Worm (Caenorhabditis elegans) whole organism, midembryonic: ENCODE results near the gene ccep-97.

ENCODE experiments used
- T22C8.4 ChIP-seq: fragments of 200-800 bp; sonication (Bioruptor generic); IDR thresholded peaks from 2 replicates; pipeline ENCODE4 v1.3.6; 2022; ENCODE audit warnings: missing genetic modification characterization, missing compliant biosample characterization
- cog-1 ChIP-seq: sonication (generic microtip); optimal IDR thresholded peaks from 2 replicates; lab custom pipeline; 2016; ENCODE audit warnings: missing genetic modification characterization, missing compliant biosample characterization
- flt-1 ChIP-seq: fragments of 200-800 bp; sonication (Bioruptor generic); IDR thresholded peaks from 2 replicates; pipeline ENCODE4 v1.3.6; 2022; ENCODE audit warnings: missing genetic modification characterization, missing compliant biosample characterization
- klf-2 ChIP-seq: fragments of 200-800 bp; sonication (Bioruptor generic); conservative IDR thresholded peaks from 2 replicates; pipeline ENCODE4 v1.3.6; 2022; ENCODE audit warnings: missing genetic modification reagents, missing genetic modification characterization, missing compliant biosample characterization
- ref-1 ChIP-seq: fragments of 200-800 bp; sonication (Bioruptor generic); conservative IDR thresholded peaks from 2 replicates; pipeline ENCODE4 v1.3.6; 2022; ENCODE audit warnings: missing genetic modification reagents, missing genetic modification characterization, missing compliant biosample characterization
- tab-1 ChIP-seq: fragments of 200-800 bp; sonication (Bioruptor generic); IDR thresholded peaks from 2 replicates; pipeline ENCODE4 v1.3.6; 2022; ENCODE audit warnings: missing genetic modification characterization, missing compliant biosample characterization
- ztf-23 ChIP-seq: fragments of 200-800 bp; sonication (Bioruptor generic); IDR thresholded peaks from 2 replicates; pipeline ENCODE4 v1.3.6; 2022; ENCODE audit warnings: missing genetic modification reagents, missing genetic modification characterization, missing compliant biosample characterization
- ztf-29 ChIP-seq: fragments of 200-800 bp; sonication (Bioruptor generic); IDR thresholded peaks from 2 replicates; pipeline ENCODE4 v1.3.6; 2022; ENCODE audit warnings: missing genetic modification reagents, missing genetic modification characterization, missing compliant biosample characterization

DNA sequence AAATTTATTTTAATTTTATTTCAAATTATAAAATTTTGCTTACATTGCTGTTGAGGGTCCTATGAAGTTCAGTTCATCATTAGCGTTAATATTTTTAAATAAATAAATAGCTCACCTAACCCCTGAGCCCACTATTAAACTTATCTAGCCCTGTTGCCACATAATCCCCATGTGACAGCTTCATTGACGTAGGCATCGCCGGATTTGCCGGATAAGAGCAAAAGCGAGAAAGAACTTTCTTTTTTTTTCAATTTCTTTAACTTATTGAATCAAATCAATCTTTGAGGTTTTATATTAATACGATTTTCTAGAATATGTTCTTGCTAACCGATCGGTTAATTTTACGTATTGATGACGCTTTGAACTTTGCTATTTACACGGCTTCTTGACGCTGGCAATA lies 33.5 kb upstream of the ccep-97 start:
- no peak for TF ChIP-seq ref-1
- no peak for TF ChIP-seq ztf-29 (GFP tag; lab: Robert Waterston, UW)
- TF ChIP-seq T22C8.4 (GFP tag; lab: Robert Waterston, UW), result no peak
- TF ChIP-seq tab-1, result no peak
- TF ChIP-seq flt-1 (GFP tag; lab: Robert Waterston, UW), result no peak
- TF ChIP-seq klf-2, result no peak
- no peak for TF ChIP-seq ztf-23 (GFP tag; lab: Robert Waterston, UW)
- TF ChIP-seq cog-1 (tag; lab: Kevin White, UChicago), result no peak
